Worm (Caenorhabditis elegans) whole organism, mixed stage, embryonic: ENCODE data around the gene ZC196.3.

Experiments used
- M03D4.4 ChIP-seq: sonication (generic microtip); optimal IDR thresholded peaks from 2 replicates; lab custom pipeline; 2017; ENCODE audit warnings: mild to moderate bottlenecking, missing genetic modification characterization, missing compliant biosample characterization
- ces-1 ChIP-seq: fragments of 150-350 bp; optimal IDR thresholded peaks from 2 replicates; lab custom pipeline; 2014; ENCODE audit warnings: missing biosample characterization, missing genetic modification reagents, missing genetic modification characterization
- drap-1 ChIP-seq: fragments of 200-800 bp; sonication (Bioruptor generic); optimal IDR thresholded peaks from 3 replicates; lab custom pipeline; 2018; ENCODE audit warnings: mild to moderate bottlenecking, missing genetic modification characterization, missing compliant biosample characterization
- elt-3 ChIP-seq: fragments of 150-350 bp; optimal IDR thresholded peaks from 2 replicates; lab custom pipeline; 2014; ENCODE audit warnings: missing biosample characterization, missing genetic modification characterization
- nhr-237 ChIP-seq: fragments of 150-350 bp; optimal IDR thresholded peaks from 2 replicates; lab custom pipeline; 2014; ENCODE audit warnings: missing biosample characterization, missing genetic modification characterization
- nhr-76 ChIP-seq: sonication (generic microtip); optimal IDR thresholded peaks from 2 replicates; lab custom pipeline; 2017; ENCODE audit warnings: missing biosample characterization, missing genetic modification characterization
- tbx-8 ChIP-seq: fragments of 200-800 bp; sonication (Bioruptor generic); optimal IDR thresholded peaks from 2 replicates; lab custom pipeline; 2018; ENCODE audit warnings: mild to moderate bottlenecking, missing genetic modification characterization, moderate library complexity, missing compliant biosample characterization

DNA sequence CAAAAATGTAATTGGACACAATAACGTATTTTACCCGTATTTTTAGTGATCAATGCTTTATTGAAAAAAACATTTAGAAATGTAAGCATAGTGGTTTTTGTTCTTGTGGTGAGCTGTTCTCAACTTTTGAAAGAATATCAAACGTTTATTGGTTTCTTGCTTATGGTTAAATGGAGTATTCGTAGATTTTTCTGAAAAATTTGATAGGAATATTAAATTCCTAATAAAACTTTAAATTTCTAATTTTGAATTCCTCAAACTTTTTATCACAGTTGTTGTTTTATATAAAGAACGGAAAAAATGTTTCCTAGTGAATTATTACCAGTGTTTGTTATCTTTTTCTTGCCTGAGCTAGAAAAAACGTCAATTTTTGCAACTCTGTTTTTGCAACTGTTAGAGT is 16.9 kb downstream of the ZC196.3 start, which contains the start of gene B0507.5:
- TF ChIP-seq drap-1 (GFP tag; lab: Kevin White, UChicago) (no peak), nhr-76 (tag; lab: Kevin White, UChicago) (no peak), nhr-237 (tag; lab: Kevin White, UChicago) (no peak), M03D4.4 (tag; lab: Kevin White, UChicago) (no peak), ces-1 (GFP tag; lab: Kevin White, UChicago) (no peak), elt-3 (tag; lab: Kevin White, UChicago) (no peak), tbx-8 (GFP tag; lab: Kevin White, UChicago) (no peak)
